Worm (Caenorhabditis elegans) whole organism, young adult: ENCODE data around the gene eyg-1.

Source experiments
- B0336.3 ChIP-seq: fragments of 200-800 bp; sonication (Bioruptor generic); IDR thresholded peaks from 2 replicates; pipeline ENCODE4 v1.3.6; 2022; ENCODE audit warnings: missing genetic modification characterization, missing compliant biosample characterization
- F23B12.7 ChIP-seq: sonication (generic microtip); optimal IDR thresholded peaks from 2 replicates; lab custom pipeline; 2017; ENCODE audit warnings: missing genetic modification characterization, mild to moderate bottlenecking, missing compliant biosample characterization, antibody characterized with exemption, moderate library complexity; ENCODE audit not compliant: insufficient read depth
- F33H1.4 ChIP-seq: fragments of 200-800 bp; sonication (Bioruptor generic); IDR thresholded peaks from 2 replicates; pipeline ENCODE4 v1.3.6; 2022; ENCODE audit warnings: missing genetic modification reagents, missing genetic modification characterization, missing compliant biosample characterization
- F39B2.1 ChIP-seq: fragments of 200-800 bp; sonication (Bioruptor generic); IDR thresholded peaks from 2 replicates; pipeline ENCODE4 v1.3.6; 2022; ENCODE audit warnings: missing genetic modification reagents, missing genetic modification characterization, missing compliant biosample characterization
- F57A8.1 ChIP-seq: fragments of 200-800 bp; sonication (Bioruptor generic); optimal IDR thresholded peaks from 2 replicates; lab custom pipeline; 2018; ENCODE audit warnings: mild to moderate bottlenecking, missing genetic modification characterization, moderate library complexity, missing compliant biosample characterization
- K12H6.12 ChIP-seq: fragments of 200-800 bp; sonication (Bioruptor generic); optimal IDR thresholded peaks from 2 replicates; lab custom pipeline; 2018; ENCODE audit warnings: mild to moderate bottlenecking, missing genetic modification characterization, missing compliant biosample characterization
- ama-1 ChIP-seq, 3 experiments: fragments of 150-350 bp in 1 of 3; sonication (generic microtip) in 2 of 3; optimal IDR thresholded peaks; 2 replicates each; lab custom pipeline; 2014 to 2018; ENCODE audit warnings: missing biosample characterization in 2 of 3, missing genetic modification characterization in 2 of 3, missing genetic modification reagents in 2 of 3
- atf-7 ChIP-seq: sonication (generic microtip); optimal IDR thresholded peaks from 2 replicates; lab custom pipeline; 2017; ENCODE audit warnings: mild to moderate bottlenecking, missing genetic modification characterization, missing compliant biosample characterization
- attf-6 ChIP-seq: fragments of 200-800 bp; sonication (Bioruptor generic); IDR thresholded peaks from 2 replicates; pipeline ENCODE4 v1.3.6; 2022; ENCODE audit warnings: missing genetic modification reagents, missing genetic modification characterization, missing compliant biosample characterization
- bed-2 ChIP-seq: fragments of 200-800 bp; sonication (Bioruptor generic); IDR thresholded peaks from 2 replicates; pipeline ENCODE4 v1.3.6; 2022; ENCODE audit warnings: missing genetic modification reagents, missing genetic modification characterization, missing compliant biosample characterization
- cebp-1 ChIP-seq, 2 experiments: fragments of 200-800 bp in 1 of 2; sonication (Bioruptor generic) in 1 of 2; sonication (generic microtip) in 1 of 2; IDR thresholded peaks in 1 of 2; optimal IDR thresholded peaks in 1 of 2; 2 replicates each; pipeline versions ENCODE4 v1.3.6 to Lab custom; 2017 to 2022; ENCODE audit warnings: missing compliant biosample characterization in 2 of 2, missing genetic modification characterization in 2 of 2, mild to moderate bottlenecking in 1 of 2, missing genetic modification reagents in 1 of 2, moderate library complexity in 1 of 2
- ceh-100 ChIP-seq: fragments of 200-800 bp; sonication (Bioruptor generic); IDR thresholded peaks from 2 replicates; pipeline ENCODE4 v1.3.6; 2022; ENCODE audit warnings: missing genetic modification reagents, missing genetic modification characterization, missing compliant biosample characterization
- dpl-1 ChIP-seq: fragments of 150-350 bp; optimal IDR thresholded peaks from 2 replicates; lab custom pipeline; 2014; ENCODE audit warnings: missing biosample characterization, missing genetic modification reagents, missing genetic modification characterization
- ets-4 ChIP-seq: fragments of 200-800 bp; sonication (Bioruptor generic); optimal IDR thresholded peaks from 2 replicates; lab custom pipeline; 2018; ENCODE audit warnings: mild to moderate bottlenecking, missing genetic modification characterization, missing compliant biosample characterization
- him-1 ChIP-seq: sonication (generic microtip); optimal IDR thresholded peaks from 2 replicates; lab custom pipeline; 2016; ENCODE audit warnings: missing genotype, missing genetic modification reagents, missing genetic modification characterization, missing compliant biosample characterization
- hmg-1.2 ChIP-seq: fragments of 200-800 bp; sonication (Bioruptor generic); IDR thresholded peaks from 2 replicates; pipeline ENCODE4 v1.3.6; 2022; ENCODE audit warnings: missing genetic modification reagents, missing genetic modification characterization, missing compliant biosample characterization
- hrde-1 ChIP-seq: sonication (generic microtip); optimal IDR thresholded peaks from 2 replicates; lab custom pipeline; 2016; ENCODE audit warnings: missing genetic modification characterization, mild to moderate bottlenecking, missing compliant biosample characterization, moderate library complexity, missing genotype, missing genetic modification reagents, borderline replicate concordance
- hsf-1 ChIP-seq: fragments of 200-800 bp; sonication (Bioruptor generic); IDR thresholded peaks from 2 replicates; pipeline ENCODE4 v1.3.6; 2022; ENCODE audit warnings: missing genetic modification reagents, missing genetic modification characterization, missing compliant biosample characterization
- let-526 ChIP-seq: fragments of 200-800 bp; sonication (Bioruptor generic); IDR thresholded peaks from 2 replicates; pipeline ENCODE4 v1.3.6; 2022; ENCODE audit warnings: missing genetic modification reagents, missing genetic modification characterization, missing compliant biosample characterization
- lsl-1 ChIP-seq: fragments of 200-800 bp; sonication (Bioruptor generic); optimal IDR thresholded peaks from 2 replicates; lab custom pipeline; 2018; ENCODE audit warnings: mild to moderate bottlenecking, missing genetic modification characterization, moderate library complexity, missing compliant biosample characterization
- lsy-27 ChIP-seq: sonication (generic microtip); optimal IDR thresholded peaks from 2 replicates; lab custom pipeline; 2017; ENCODE audit warnings: missing genetic modification characterization, mild to moderate bottlenecking, missing compliant biosample characterization, antibody characterized with exemption, missing genotype, borderline replicate concordance; ENCODE audit not compliant: insufficient read depth
- madf-6 ChIP-seq: fragments of 200-800 bp; sonication (Bioruptor generic); IDR thresholded peaks from 2 replicates; pipeline ENCODE4 v1.3.6; 2022; ENCODE audit warnings: missing genetic modification reagents, missing genetic modification characterization, missing compliant biosample characterization
- nhr-80 ChIP-seq: sonication (generic microtip); optimal IDR thresholded peaks from 2 replicates; lab custom pipeline; 2016; ENCODE audit warnings: missing genetic modification characterization, missing compliant biosample characterization
- rpc-1 ChIP-seq, 2 experiments: fragments of 150-350 bp in 1 of 2; sonication (generic microtip) in 1 of 2; optimal IDR thresholded peaks; 2 replicates each; lab custom pipeline; 2014 to 2018; ENCODE audit warnings: missing biosample characterization in 1 of 2, missing genetic modification characterization in 1 of 2, missing genetic modification reagents in 1 of 2, missing genotype in 1 of 2
- sea-2 ChIP-seq: fragments of 200-800 bp; sonication (Bioruptor generic); IDR thresholded peaks from 2 replicates; pipeline ENCODE4 v1.3.6; 2022; ENCODE audit warnings: missing genetic modification characterization, missing compliant biosample characterization
- snpc-1.1 ChIP-seq: sonication (generic microtip); optimal IDR thresholded peaks from 2 replicates; lab custom pipeline; 2017; ENCODE audit warnings: missing genetic modification characterization, mild to moderate bottlenecking, missing compliant biosample characterization, antibody characterized with exemption, moderate library complexity, missing genotype, missing genetic modification reagents; ENCODE audit not compliant: insufficient read depth
- snpc-3.4 ChIP-seq: sonication (generic microtip); optimal IDR thresholded peaks from 2 replicates; lab custom pipeline; 2017; ENCODE audit warnings: missing genetic modification characterization, mild to moderate bottlenecking, missing compliant biosample characterization, antibody characterized with exemption, moderate library complexity, missing genotype, missing genetic modification reagents
- snpc-4 ChIP-seq, 5 experiments: fragments of 150-350 bp in 1 of 5; sonication (generic microtip) in 4 of 5; optimal IDR thresholded peaks; 2 replicates each; lab custom pipeline; 2014 to 2018; ENCODE audit warnings: missing genetic modification characterization in 5 of 5, missing biosample characterization in 3 of 5, antibody characterized with exemption in 2 of 5, mild to moderate bottlenecking in 2 of 5, missing compliant biosample characterization in 2 of 5, missing genotype in 2 of 5, moderate library complexity in 2 of 5, missing genetic modification reagents in 1 of 5
- somi-1 ChIP-seq: fragments of 200-800 bp; sonication (Bioruptor generic); optimal IDR thresholded peaks from 2 replicates; lab custom pipeline; 2018; ENCODE audit warnings: mild to moderate bottlenecking, missing genetic modification characterization, missing compliant biosample characterization
- tbp1 ChIP-seq: fragments of 200-800 bp; sonication (Bioruptor generic); optimal IDR thresholded peaks from 2 replicates; lab custom pipeline; 2018; ENCODE audit warnings: mild to moderate bottlenecking, missing genetic modification characterization, missing compliant biosample characterization
- tbx-9 ChIP-seq: sonication (generic microtip); optimal IDR thresholded peaks from 2 replicates; lab custom pipeline; 2016; ENCODE audit warnings: borderline replicate concordance, missing genetic modification characterization, inconsistent platforms, missing compliant biosample characterization
- tlf-1 ChIP-seq: fragments of 200-800 bp; sonication (Bioruptor generic); optimal IDR thresholded peaks from 2 replicates; lab custom pipeline; 2018; ENCODE audit warnings: mild to moderate bottlenecking, missing genetic modification characterization, missing compliant biosample characterization
- unc-62 ChIP-seq: fragments of 150-350 bp; optimal IDR thresholded peaks from 2 replicates; lab custom pipeline; 2014; ENCODE audit warnings: missing biosample characterization, missing genetic modification reagents, missing genetic modification characterization
- xnd-1 ChIP-seq: sonication (generic microtip); optimal IDR thresholded peaks from 2 replicates; lab custom pipeline; 2016; ENCODE audit warnings: missing genotype, missing genetic modification reagents, missing genetic modification characterization, missing compliant biosample characterization
- ztf-22 ChIP-seq: fragments of 200-800 bp; sonication (Bioruptor generic); optimal IDR thresholded peaks from 2 replicates; lab custom pipeline; 2018; ENCODE audit warnings: mild to moderate bottlenecking, missing genetic modification characterization, moderate library complexity, missing compliant biosample characterization
- ztf-25 ChIP-seq: fragments of 200-800 bp; sonication (Bioruptor generic); IDR thresholded peaks from 2 replicates; pipeline ENCODE4 v1.3.6; 2022; ENCODE audit warnings: missing genetic modification reagents, missing genetic modification characterization, missing compliant biosample characterization

The eyg-1 gene

DNA sequence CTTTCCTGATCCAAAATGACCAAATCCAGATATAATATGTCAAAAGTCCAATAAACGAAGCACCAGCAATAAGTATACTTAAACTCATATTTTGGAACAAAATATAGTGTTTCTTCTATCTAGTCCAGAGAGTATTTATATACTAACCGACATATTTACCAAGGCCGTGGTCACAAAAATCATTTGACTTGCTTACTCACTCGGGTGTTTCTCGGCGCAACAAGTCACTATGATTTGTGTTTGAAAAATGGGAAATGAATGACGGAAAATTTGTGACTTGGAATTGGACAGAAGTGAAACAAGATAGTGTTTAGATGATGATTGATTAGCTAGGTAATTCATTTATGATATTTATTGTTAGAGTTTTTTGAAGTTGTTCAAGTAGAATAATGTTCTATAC lies 27.5 kb downstream of the eyg-1 start, which contains the start of gene cyp-13A5:
Gene cyp-13A5, minus strand, starts transcription at position 112 of the 400 bp plus-strand sequence.
- TF ChIP-seq hrde-1 (tag; lab: Kevin White, UChicago) = no peak
- no peak for TF ChIP-seq dpl-1 (GFP tag; lab: Kevin White, UChicago)
- TF ChIP-seq cebp-1 (GFP tag; IDR thresholded peaks at IDR 0.05; lab: Robert Waterston, UW) = no peak
- peak; percentile 19 for TF ChIP-seq cebp-1 (tag; optimal IDR thresholded peaks at IDR 0.05; lab: Kevin White, UChicago)
- no peak for TF ChIP-seq unc-62
- TF ChIP-seq let-526 (GFP tag; lab: Robert Waterston, UW) = no peak
- TF ChIP-seq K12H6.12 (tag; lab: Kevin White, UChicago) = no peak
- TF ChIP-seq nhr-80 (tag; lab: Kevin White, UChicago) = peak; percentile 85
- TF ChIP-seq ztf-25 (GFP tag; lab: Robert Waterston, UW) = no peak

DNA sequence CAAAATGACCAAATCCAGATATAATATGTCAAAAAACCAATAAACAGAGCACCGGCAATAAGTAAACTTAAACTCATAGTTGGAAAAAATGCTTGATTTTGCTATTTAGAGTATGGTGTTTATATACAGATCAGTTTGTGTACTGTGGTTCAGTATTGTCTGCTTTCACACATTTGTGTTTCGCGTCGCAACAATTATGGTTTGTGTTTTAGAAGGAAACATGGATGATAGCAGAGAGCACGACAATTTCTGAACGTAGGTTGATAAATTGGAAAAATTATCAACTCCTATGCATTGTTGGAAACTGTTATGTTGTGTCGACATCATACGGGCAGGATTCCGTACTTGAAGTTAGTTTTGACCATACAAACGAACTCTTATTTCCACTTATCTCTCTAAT lies 30.1 kb downstream of the eyg-1 start, which contains the start of gene cyp-13A4:
Gene cyp-13A4, minus strand, starts transcription at position 77 of the 400 bp plus-strand sequence.
- TF ChIP-seq nhr-80 (tag; lab: Kevin White, UChicago) (peak; percentile 80), F39B2.1 (GFP tag; lab: Robert Waterston, UW) (no peak)

DNA sequence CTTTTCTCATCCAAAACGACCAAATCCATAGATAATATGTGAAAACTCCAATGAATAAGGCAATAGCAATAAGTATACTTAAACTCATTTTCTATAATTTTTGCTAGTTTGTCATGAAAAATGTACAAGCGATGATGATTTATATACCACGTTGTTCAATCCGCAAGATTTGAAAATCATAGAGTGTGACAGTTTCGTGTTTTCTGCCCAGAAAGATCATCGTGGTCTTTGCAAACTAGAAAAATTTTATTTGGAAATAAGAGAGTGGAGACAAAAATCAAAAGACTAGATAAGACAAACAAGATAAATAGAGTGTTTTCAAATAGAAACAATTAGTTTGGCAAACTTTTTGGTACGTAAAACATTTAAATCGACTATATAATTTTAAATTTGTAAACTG lies 34.6 kb downstream of the eyg-1 start, which contains the start of gene cyp-13A3:
Gene cyp-13A3, minus strand, starts transcription at position 101 of the 400 bp plus-strand sequence.
- TF ChIP-seq attf-6 (GFP tag; lab: Robert Waterston, UW) (no peak), ama-1 (optimal IDR thresholded peaks at IDR 0.05; lab: Kevin White, UChicago) (no peak), ama-1 (GFP tag; optimal IDR thresholded peaks at IDR 0.05; lab: Kevin White, UChicago) (no peak), lsl-1 (GFP tag; lab: Kevin White, UChicago) (no peak), madf-6 (GFP tag; lab: Robert Waterston, UW) (no peak), hsf-1 (GFP tag; lab: Robert Waterston, UW) (no peak), somi-1 (GFP tag; lab: Kevin White, UChicago) (no peak), tbx-9 (tag; lab: Kevin White, UChicago) (no peak), F23B12.7 (tag; lab: Kevin White, UChicago) (no peak), bed-2 (GFP tag; lab: Robert Waterston, UW) (no peak), lsy-27 (tag; lab: Kevin White, UChicago) (no peak), ceh-100 (GFP tag; lab: Robert Waterston, UW) (no peak)

DNA sequence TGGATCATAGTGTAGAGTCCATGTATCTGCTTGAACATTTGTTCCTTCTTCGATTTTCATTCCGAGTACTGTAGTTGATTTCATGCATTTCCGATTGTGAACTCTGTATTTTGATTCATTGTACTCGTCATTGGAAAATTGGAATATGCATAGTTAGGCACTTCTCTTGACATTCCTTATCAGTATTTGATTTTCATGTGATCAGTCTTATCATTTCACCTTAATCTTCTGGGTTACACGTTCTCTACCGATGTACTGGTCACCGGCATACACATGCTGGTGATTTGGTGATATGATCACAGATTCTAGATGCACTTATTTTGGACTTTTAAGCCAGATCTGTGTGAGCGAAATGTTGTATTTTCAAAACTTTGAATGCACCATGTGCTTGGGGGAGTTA lies 36.6 kb downstream of the eyg-1 start:
- peak; percentile 90 for TF ChIP-seq nhr-80 (tag; lab: Kevin White, UChicago)
- no peak for TF ChIP-seq tlf-1
- peak; percentile 38 for TF ChIP-seq ztf-22 (GFP tag; lab: Kevin White, UChicago)
- peak; percentile 53 for TF ChIP-seq ets-4 (GFP tag; lab: Kevin White, UChicago)
- peak; percentile 7; the same call in 1 of the 2 replicates for TF ChIP-seq cebp-1 (GFP tag; IDR thresholded peaks at IDR 0.05; lab: Robert Waterston, UW)
- no peak for TF ChIP-seq cebp-1 (tag; optimal IDR thresholded peaks at IDR 0.05; lab: Kevin White, UChicago)
- no peak for TF ChIP-seq sea-2 (GFP tag; lab: Robert Waterston, UW)
- TF ChIP-seq atf-7 (tag; lab: Kevin White, UChicago) = peak; percentile 66
- TF ChIP-seq, all 124 proteins: peak for 5

DNA sequence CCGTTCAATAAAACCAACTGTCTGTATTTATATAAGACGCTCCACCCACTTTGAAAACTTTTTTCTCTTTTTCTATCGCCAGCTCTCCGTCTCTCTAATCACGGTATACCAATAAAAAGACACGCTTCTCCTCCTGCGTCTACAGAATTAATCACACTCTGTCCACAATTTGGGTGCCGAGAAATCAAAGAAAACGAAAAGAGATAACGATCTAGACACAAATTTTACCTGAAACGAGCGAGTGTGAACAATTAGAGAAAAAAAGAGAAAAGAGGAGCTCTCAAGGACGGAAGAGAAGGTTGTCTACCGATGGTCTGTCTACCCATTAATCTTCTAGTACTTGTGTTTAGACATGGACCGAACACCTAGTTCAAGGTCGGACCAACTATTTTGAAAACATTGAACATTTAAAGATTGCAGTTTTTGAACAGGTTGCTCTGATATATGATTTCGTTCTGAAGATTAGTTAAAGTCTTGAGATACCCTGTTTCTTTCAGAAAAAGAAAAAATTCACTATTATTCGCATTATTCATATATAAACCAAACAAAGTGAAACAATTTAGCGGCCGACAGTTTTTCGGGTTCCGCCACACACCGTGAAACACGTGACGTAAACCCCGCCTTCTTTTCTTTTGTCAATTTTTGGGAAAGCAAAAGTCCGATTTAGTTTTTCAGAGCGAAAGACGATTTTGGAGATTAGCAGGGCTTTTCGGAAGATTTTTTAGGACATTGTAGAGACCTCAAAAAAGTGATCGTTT lies 40.2 kb downstream of the eyg-1 start, which contains the start of gene cyp-13A2:
Gene cyp-13A2, minus strand, starts transcription at position 235 of the 758 bp plus-strand sequence.
- TF ChIP-seq him-1 (tag; lab: Kevin White, UChicago) (peak; percentile 56), F33H1.4 (GFP tag; lab: Robert Waterston, UW) (peak; percentile 24; the same call in 1 of the 2 replicates), hmg-1.2 (GFP tag; lab: Robert Waterston, UW) (peak; percentile 84), B0336.3 (0 out of 2 replicates have a peak, but pooled peaks have one; percentile 27), snpc-1.1 (tag; lab: Kevin White, UChicago) (peak; percentile 93), rpc-1 (optimal IDR thresholded peaks at IDR 0.05; lab: Kevin White, UChicago) (no peak), rpc-1 (tag; optimal IDR thresholded peaks at IDR 0.05; lab: Kevin White, UChicago) (peak; percentile 3), xnd-1 (tag; lab: Kevin White, UChicago) (no peak), F57A8.1 (no peak), ets-4 (GFP tag; lab: Kevin White, UChicago) (no peak), tbp1 (GFP tag; lab: Kevin White, UChicago) (peak; percentile 57), snpc-3.4 (tag; lab: Kevin White, UChicago) (peak; percentile 86), snpc-4 (GFP tag; optimal IDR thresholded peaks at IDR 0.05; lab: Kevin White, UChicago) (peak; percentile 93), snpc-4 (tag; optimal IDR thresholded peaks at IDR 0.05; lab: Kevin White, UChicago) (peak; percentile 94 to 98 (median 96))
